Fruit fly (Drosophila melanogaster): ENCODE results near the gene PolD3.

The PolD3 gene

dm6 chr2L:15256249-15256648 is at the start of gene PolD3, which contains the start of gene Uxt:
TSS of gene PolD3 (minus strand) at chr2L:15256304.
TSS of gene Uxt (plus strand) at chr2L:15256581.
- TF ChIP-seq CG17801 (GFP tag; optimal IDR thresholded peaks at IDR 0.05; ENCODE audit: partially characterized antibody): no peak

- TF ChIP-seq CG17801 (GFP tag; optimal IDR thresholded peaks at IDR 0.05; ENCODE audit: partially characterized antibody): no peak
Measured at dm6 chr2L:15304359-15304758, 48.3 kb upstream of the PolD3 start.

- TF ChIP-seq CG17801 (GFP tag; optimal IDR thresholded peaks at IDR 0.05; ENCODE audit: partially characterized antibody): no peak
Measured at dm6 chr2L:15301841-15302240, 45.7 kb upstream of the PolD3 start.

dm6 chr2L:15297508-15297907 is 41.4 kb upstream of the PolD3 start, which contains the start of gene CG15262:
TSS of gene CG15262 (plus strand) at chr2L:15297808.
- no peak for TF ChIP-seq CG17801 (GFP tag; optimal IDR thresholded peaks at IDR 0.05; ENCODE audit: partially characterized antibody)

- TF ChIP-seq CG17801 (GFP tag; optimal IDR thresholded peaks at IDR 0.05; ENCODE audit: partially characterized antibody): no peak
Measured at dm6 chr2L:15292139-15292538, 36.0 kb upstream of the PolD3 start, which contains the start of gene CG15260. TSS of gene CG15260 (minus strand) at chr2L:15292239.

- TF ChIP-seq CG17801 (GFP tag; optimal IDR thresholded peaks at IDR 0.05; ENCODE audit: partially characterized antibody): no peak
Measured at dm6 chr2L:15284700-15285099, 28.6 kb upstream of the PolD3 start, which contains the start of gene CG15263. TSS of gene CG15263 (plus strand) at chr2L:15285000.

- no peak for TF ChIP-seq CG17801 (GFP tag; optimal IDR thresholded peaks at IDR 0.05; ENCODE audit: partially characterized antibody)
Measured at dm6 chr2L:15280975-15281374, 24.9 kb upstream of the PolD3 start.

- TF ChIP-seq CG17801 (GFP tag; optimal IDR thresholded peaks at IDR 0.05; ENCODE audit: partially characterized antibody): no peak
Measured at dm6 chr2L:15275794-15276193, 19.7 kb upstream of the PolD3 start.

dm6 chr2L:15274783-15275316 is 18.7 kb upstream of the PolD3 start, which contains the start of gene UK114:
TSS of gene UK114 (minus strand) at chr2L:15275091.
- no peak for TF ChIP-seq CG17801 (GFP tag; optimal IDR thresholded peaks at IDR 0.05; ENCODE audit: partially characterized antibody)

- peak; percentile 20 for TF ChIP-seq CG17801 (GFP tag; optimal IDR thresholded peaks at IDR 0.05; ENCODE audit: partially characterized antibody)
Measured at dm6 chr2L:15274292-15274691, 18.2 kb upstream of the PolD3 start.

dm6 chr2L:15273521-15274123 is 17.5 kb upstream of the PolD3 start:
- TF ChIP-seq CG17801 (GFP tag; optimal IDR thresholded peaks at IDR 0.05; ENCODE audit: partially characterized antibody): no peak

- TF ChIP-seq CG17801 (GFP tag; optimal IDR thresholded peaks at IDR 0.05; ENCODE audit: partially characterized antibody): no peak
Measured at dm6 chr2L:15271757-15272589, 15.9 kb upstream of the PolD3 start, which contains the start of gene Cul3. TSS of gene Cul3 (minus strand) at chr2L:15272024.

dm6 chr2L:15271336-15271735 is 15.2 kb upstream of the PolD3 start:
- no peak for TF ChIP-seq CG17801 (GFP tag; optimal IDR thresholded peaks at IDR 0.05; ENCODE audit: partially characterized antibody)

dm6 chr2L:15264483-15264987 is 8.4 kb upstream of the PolD3 start, which contains the start of gene yuri:
TSS of gene yuri (minus strand) at chr2L:15264692.
- TF ChIP-seq CG17801 (GFP tag; optimal IDR thresholded peaks at IDR 0.05; ENCODE audit: partially characterized antibody): peak; percentile 90

- TF ChIP-seq CG17801 (GFP tag; optimal IDR thresholded peaks at IDR 0.05; ENCODE audit: partially characterized antibody): no peak
Measured at dm6 chr2L:15254229-15254861, 1.8 kb downstream of the PolD3 start.
